Fruit fly (Drosophila melanogaster) whole organism: ENCODE results near the gene CG32373.

Experiments
- CG8478 ChIP-seq: fragments of >200 bp; optimal IDR thresholded peaks from 2 replicates; lab custom pipeline; 2018; ENCODE audit warnings: inconsistent platforms
- Dll ChIP-seq: fragments of >200 bp; optimal IDR thresholded peaks from 2 replicates; lab custom pipeline; 2017
- EcR ChIP-seq, 2 experiments: fragments of >200 bp; optimal IDR thresholded peaks; 2 replicates each; lab custom pipeline; 2017; ENCODE audit warnings: missing biosample characterization in 2 of 2, missing genetic modification characterization in 2 of 2, missing genetic modification reagents in 2 of 2
- pan ChIP-seq: fragments of >200 bp; optimal IDR thresholded peaks from 2 replicates; lab custom pipeline; 2017
- psq ChIP-seq: fragments of >200 bp; optimal IDR thresholded peaks from 2 replicates; lab custom pipeline; 2017
- usp ChIP-seq: fragments of >200 bp; optimal IDR thresholded peaks from 2 replicates; lab custom pipeline; 2017; ENCODE audit warnings: missing biosample characterization, missing genetic modification characterization, mixed read lengths

CG32373 gene

dm6 chr3L:7717863-7718560 is 67.7 kb downstream of the CG32373 start, which contains the start of gene Ank2:
Gene Ank2, minus strand, starts transcription at chr3L:7718395.
- TF ChIP-seq EcR (GFP tag; optimal IDR thresholded peaks at IDR 0.05; lab: Kevin White, UChicago) (no peak), pan (lab: Kevin White, UChicago) (no peak), psq (lab: Kevin White, UChicago) (no peak), usp (GFP tag; lab: Kevin White, UChicago) (no peak), CG8478 (no peak), Dll (lab: Kevin White, UChicago) (no peak)

- TF ChIP-seq Dll (lab: Kevin White, UChicago) (no peak), pan (lab: Kevin White, UChicago) (peak; percentile 95)
Measured at dm6 chr3L:7718561-7719417, 68.4 kb downstream of the CG32373 start, which contains the start of gene Mcad. Gene Mcad, plus strand, starts transcription at chr3L:7719350.

- TF ChIP-seq psq (lab: Kevin White, UChicago): no peak
- no peak for TF ChIP-seq EcR (GFP tag; optimal IDR thresholded peaks at IDR 0.05; lab: Kevin White, UChicago)
- TF ChIP-seq pan (lab: Kevin White, UChicago): no peak
- no peak for TF ChIP-seq usp (GFP tag; lab: Kevin White, UChicago)
- no peak for TF ChIP-seq CG8478
- TF ChIP-seq Dll (lab: Kevin White, UChicago): no peak
Measured at dm6 chr3L:7719418-7719789, 69.1 kb downstream of the CG32373 start.

- TF ChIP-seq psq (lab: Kevin White, UChicago): no peak
- TF ChIP-seq usp (GFP tag; lab: Kevin White, UChicago): no peak
- TF ChIP-seq CG8478: no peak
- TF ChIP-seq pan (lab: Kevin White, UChicago): no peak
- no peak for TF ChIP-seq EcR (GFP tag; optimal IDR thresholded peaks at IDR 0.05; lab: Kevin White, UChicago)
- no peak for TF ChIP-seq Dll (lab: Kevin White, UChicago)
Measured at dm6 chr3L:7721527-7721926, 71.2 kb downstream of the CG32373 start.

- TF ChIP-seq CG8478 (no peak), usp (GFP tag; lab: Kevin White, UChicago) (no peak), EcR (GFP tag; optimal IDR thresholded peaks at IDR 0.05; lab: Kevin White, UChicago) (no peak), pan (lab: Kevin White, UChicago) (no peak), psq (lab: Kevin White, UChicago) (no peak), Dll (lab: Kevin White, UChicago) (no peak)
Measured at dm6 chr3L:7726285-7726684, 75.9 kb downstream of the CG32373 start, which contains the start of gene CG7457. Gene CG7457, minus strand, starts transcription at chr3L:7726473.

dm6 chr3L:7726690-7727089 is 76.3 kb downstream of the CG32373 start:
- TF ChIP-seq CG8478: no peak
- no peak for TF ChIP-seq EcR (GFP tag; optimal IDR thresholded peaks at IDR 0.05; lab: Kevin White, UChicago)
- TF ChIP-seq pan (lab: Kevin White, UChicago): no peak
- TF ChIP-seq usp (GFP tag; lab: Kevin White, UChicago): no peak
- no peak for TF ChIP-seq psq (lab: Kevin White, UChicago)
- TF ChIP-seq Dll (lab: Kevin White, UChicago): no peak

- TF ChIP-seq pan (lab: Kevin White, UChicago) (no peak), usp (GFP tag; lab: Kevin White, UChicago) (no peak), CG8478 (no peak), Dll (lab: Kevin White, UChicago) (no peak), EcR (GFP tag; optimal IDR thresholded peaks at IDR 0.05; lab: Kevin White, UChicago) (no peak), psq (lab: Kevin White, UChicago) (no peak)
Measured at dm6 chr3L:7732141-7732748, 81.9 kb downstream of the CG32373 start, which contains the start of gene CG8492. Gene CG8492, minus strand, starts transcription at chr3L:7732191.

- no peak for TF ChIP-seq CG8478
- TF ChIP-seq Dll (lab: Kevin White, UChicago): no peak
- no peak for TF ChIP-seq pan (lab: Kevin White, UChicago)
- TF ChIP-seq usp (GFP tag; lab: Kevin White, UChicago): no peak
- TF ChIP-seq psq (lab: Kevin White, UChicago): no peak
- TF ChIP-seq EcR (GFP tag; optimal IDR thresholded peaks at IDR 0.05; lab: Kevin White, UChicago): no peak
Measured at dm6 chr3L:7741953-7742352, 91.6 kb downstream of the CG32373 start.

dm6 chr3L:7742941-7743340 is 92.6 kb downstream of the CG32373 start, which contains the start of gene Snmp2:
Gene Snmp2, minus strand, starts transcription at chr3L:7743041.
- TF ChIP-seq CG8478 (no peak), pan (lab: Kevin White, UChicago) (no peak), usp (GFP tag; lab: Kevin White, UChicago) (no peak), EcR (GFP tag; optimal IDR thresholded peaks at IDR 0.05; lab: Kevin White, UChicago) (no peak), Dll (lab: Kevin White, UChicago) (no peak), psq (lab: Kevin White, UChicago) (no peak)

- TF ChIP-seq usp (GFP tag; lab: Kevin White, UChicago) (no peak), EcR (GFP tag; optimal IDR thresholded peaks at IDR 0.05; lab: Kevin White, UChicago) (no peak), pan (lab: Kevin White, UChicago) (no peak), Dll (lab: Kevin White, UChicago) (no peak), CG8478 (no peak), psq (lab: Kevin White, UChicago) (no peak)
Measured at dm6 chr3L:7743741-7744140, 93.4 kb downstream of the CG32373 start.

- TF ChIP-seq usp (GFP tag; lab: Kevin White, UChicago) (no peak), EcR (GFP tag; optimal IDR thresholded peaks at IDR 0.05; lab: Kevin White, UChicago) (no peak), pan (lab: Kevin White, UChicago) (no peak), psq (lab: Kevin White, UChicago) (no peak), Dll (lab: Kevin White, UChicago) (no peak), CG8478 (no peak)
Measured at dm6 chr3L:7747044-7747443, 96.7 kb downstream of the CG32373 start, which contains the start of gene CG13685. Gene CG13685, plus strand, starts transcription at chr3L:7747344.
